Fruit fly (Drosophila melanogaster): ENCODE results near the gene Vha100-4.
A peak's percentile ranks its signal among the peaks of the same experiment; 100 is the strongest.

Vha100-4 gene

DNA sequence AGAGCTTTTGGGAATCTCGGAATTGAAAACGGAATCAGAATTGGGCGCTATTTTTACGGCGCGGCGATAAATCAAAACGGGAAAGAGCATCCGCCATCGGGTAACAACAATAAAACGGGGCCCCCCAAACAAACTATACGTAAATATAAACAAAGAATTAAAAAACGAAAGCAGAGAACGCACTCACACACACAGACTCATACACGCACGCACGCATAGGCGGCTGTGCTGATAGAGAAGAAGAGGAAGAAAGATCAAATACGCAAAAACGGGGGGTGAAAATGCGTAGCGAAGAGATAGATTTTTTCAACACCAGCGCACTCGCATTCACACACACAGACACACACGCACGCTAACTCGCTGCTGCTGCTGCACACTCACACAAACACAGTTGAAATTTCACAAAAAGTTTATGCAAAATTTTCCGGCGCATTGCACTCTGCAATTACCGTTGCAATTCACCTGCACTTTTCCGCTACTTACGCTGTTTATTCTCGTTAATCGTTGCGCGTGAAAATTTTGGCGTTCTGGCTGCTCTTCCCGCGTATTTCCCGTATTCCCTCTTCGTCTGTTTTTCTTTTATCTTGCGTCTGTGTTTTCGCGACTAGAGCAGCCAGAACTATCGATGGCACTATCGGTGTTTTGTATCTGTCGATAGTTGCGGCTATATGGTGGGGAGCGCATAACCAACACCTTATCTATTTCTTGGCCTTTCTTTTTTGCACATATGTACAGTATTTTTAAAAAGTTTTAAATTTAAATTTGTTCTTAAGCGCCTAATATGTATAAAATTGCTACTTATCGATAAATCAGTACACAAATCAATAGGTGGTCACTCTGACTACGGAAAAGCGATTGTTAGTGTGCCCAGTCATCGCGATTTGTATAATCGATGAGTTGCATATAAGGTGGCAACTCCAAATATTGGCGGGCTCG, 22.9 kb upstream of the Vha100-4 start, which contains the start of gene CG31122 (continued):
- TF ChIP-seq CG14965 (GFP tag; optimal IDR thresholded peaks at IDR 0.05; ENCODE audit: borderline replicate concordance) (no peak), CG3995 (GFP tag; optimal IDR thresholded peaks at IDR 0.05) (peak; percentile 98), CG15696 (tag; optimal IDR thresholded peaks at IDR 0.05) (peak; percentile 23), gcm (GFP tag; optimal IDR thresholded peaks at IDR 0.05) (no peak), BEAF-32 (GFP tag; optimal IDR thresholded peaks at IDR 0.05) (peak; percentile 97), Sox100B (GFP tag; optimal IDR thresholded peaks at IDR 0.05) (no peak), BtbVII (GFP tag; optimal IDR thresholded peaks at IDR 0.05) (peak; percentile 7), CG8290 (GFP tag; optimal IDR thresholded peaks at IDR 0.05) (no peak), CG8290 (tag; optimal IDR thresholded peaks at IDR 0.05) (no peak), Scr (GFP tag; IDR thresholded peaks at IDR 0.05; ENCODE audit: partially characterized antibody) (peak; percentile 98), CG10565 (GFP tag; optimal IDR thresholded peaks at IDR 0.05) (no peak), CG1024 (GFP tag; IDR thresholded peaks at IDR 0.05) (no peak), sd (tag; optimal IDR thresholded peaks at IDR 0.05) (peak; percentile 71), gsb-n (tag; optimal IDR thresholded peaks at IDR 0.05) (no peak), schlank (tag; optimal IDR thresholded peaks at IDR 0.05) (no peak), sisA (GFP tag; IDR thresholded peaks at IDR 0.05) (peak; percentile 47; the same call in 1 of the 2 replicates), Blimp-1 (GFP tag; optimal IDR thresholded peaks at IDR 0.05) (peak; percentile 66), slp2 (GFP tag; optimal IDR thresholded peaks at IDR 0.05) (no peak), lola (GFP tag; optimal IDR thresholded peaks at IDR 0.05) (peak in 1 of 3 experiments; percentile 28), ac (GFP tag; optimal IDR thresholded peaks at IDR 0.05) (no peak), lmd (GFP tag; IDR thresholded peaks at IDR 0.05) (no peak; the same call in 1 of the 2 replicates), slou (GFP tag; optimal IDR thresholded peaks at IDR 0.05) (no peak), cas (GFP tag; IDR thresholded peaks at IDR 0.05) (no peak), aop (GFP tag; IDR thresholded peaks at IDR 0.05) (no peak), fu2 (GFP tag; optimal IDR thresholded peaks at IDR 0.05) (no peak), CG7987 (GFP tag; optimal IDR thresholded peaks at IDR 0.05) (no peak), prd (optimal IDR thresholded peaks at IDR 0.05) (no peak), prd (GFP tag; IDR thresholded peaks at IDR 0.05) (peak; percentile 59; the same call in 2 of the 3 replicates), Myb (GFP tag; optimal IDR thresholded peaks at IDR 0.05) (peak; percentile 46), Side (GFP tag; optimal IDR thresholded peaks at IDR 0.05) (peak; percentile 26), sim (GFP tag; IDR thresholded peaks at IDR 0.05) (no peak), Six4 (GFP tag; optimal IDR thresholded peaks at IDR 0.05) (peak; percentile 34), CG1647 (GFP tag; optimal IDR thresholded peaks at IDR 0.05) (peak; percentile 2), zen2 (GFP tag; IDR thresholded peaks at IDR 0.05; ENCODE audit: partially characterized antibody) (peak; percentile 97), CG4707 (GFP tag; optimal IDR thresholded peaks at IDR 0.05) (no peak), Atf6 (GFP tag; IDR thresholded peaks at IDR 0.05) (peak; percentile 51; the same call in 1 of the 2 replicates), CG2129 (GFP tag; IDR thresholded peaks at IDR 0.05; ENCODE audit: partially characterized antibody) (peak; percentile 98), CG6654 (GFP tag; optimal IDR thresholded peaks at IDR 0.05) (no peak), CG16779 (GFP tag; IDR thresholded peaks at IDR 0.05) (no peak), wdn (GFP tag; IDR thresholded peaks at IDR 0.05) (no peak; the same call in 1 of the 2 replicates), CG6689 (GFP tag; IDR thresholded peaks at IDR 0.05) (0 out of 2 replicates have a peak, but pooled peaks have one; percentile 32), Bgb (GFP tag; IDR thresholded peaks at IDR 0.05; ENCODE audit: partially characterized antibody) (peak; percentile 93), CG17359 (tag; optimal IDR thresholded peaks at IDR 0.05) (no peak), CG8478 (optimal IDR thresholded peaks at IDR 0.05) (peak; percentile 90), CG30403 (GFP tag; optimal IDR thresholded peaks at IDR 0.05) (peak; percentile 70), YL-1 (GFP tag; optimal IDR thresholded peaks at IDR 0.05) (peak; percentile 59), CG11398 (GFP tag; optimal IDR thresholded peaks at IDR 0.05) (peak; percentile 28), mam (GFP tag; optimal IDR thresholded peaks at IDR 0.05) (peak; percentile 63), eyg (GFP tag; optimal IDR thresholded peaks at IDR 0.05) (no peak)

Data from whole organism, embryonic.